Fruit fly (Drosophila melanogaster) Kc167 (cell line): ENCODE data around the gene GstO3.

Source experiments
- Sin3A ChIP-seq: fragments of >200 bp; optimal IDR thresholded peaks from 2 replicates; lab custom pipeline; 2018; ENCODE audit warnings: missing external identifiers
- h ChIP-seq: fragments of >200 bp; optimal IDR thresholded peaks from 3 replicates; lab custom pipeline; 2018; ENCODE audit warnings: missing external identifiers
- ttk ChIP-seq: sonication (Bioruptor generic); optimal IDR thresholded peaks from 2 replicates; lab custom pipeline; 2017; ENCODE audit warnings: missing external identifiers

DNA sequence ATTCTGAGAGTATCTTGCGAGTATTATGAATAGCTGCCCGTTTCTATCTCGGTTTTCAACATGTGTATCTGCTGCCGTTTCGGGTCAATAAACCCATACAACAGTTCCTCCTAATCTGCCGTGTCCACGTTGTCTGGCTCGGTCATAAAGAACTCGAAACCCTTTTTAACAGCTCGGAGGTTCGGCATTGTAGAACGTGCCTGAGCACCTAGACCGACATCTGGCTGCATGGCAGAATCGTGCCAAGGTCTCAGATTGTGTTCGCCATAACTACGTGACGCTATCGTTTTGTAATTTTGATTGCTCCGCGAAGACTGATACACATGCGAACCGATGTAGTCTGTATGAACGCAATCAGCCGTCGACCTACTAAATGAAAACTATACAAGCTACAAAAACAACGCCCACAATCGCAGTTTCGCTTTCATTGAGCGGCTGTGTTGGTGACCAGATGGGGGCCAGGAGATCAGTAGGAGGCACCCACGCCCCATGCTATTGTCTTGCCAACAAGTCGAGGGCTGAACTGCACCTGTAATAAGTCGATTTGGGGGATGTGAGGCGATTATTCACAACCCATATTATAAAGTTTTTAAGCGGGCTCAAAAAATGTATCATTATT is 35.4 kb downstream of the GstO3 start:
- TF ChIP-seq Sin3A (no peak), h (lab: Kevin White, UChicago) (no peak), ttk (lab: Kevin White, UChicago) (no peak)
